Worm (Caenorhabditis elegans): ENCODE results near the gene ZK1307.3.

- TF ChIP-seq ceh-16 (tag; optimal IDR thresholded peaks at IDR 0.05) (no peak), aly-2 (tag; optimal IDR thresholded peaks at IDR 0.05) (no peak), ztf-11 (tag; optimal IDR thresholded peaks at IDR 0.05) (no peak), unc-62 (GFP tag; optimal IDR thresholded peaks at IDR 0.05) (no peak)
These were observed 18.5 kb upstream of the ZK1307.3 start, which contains the start of gene ZK1320.7 for ce11 chrII:9671308-9671707.
